Fruit fly (Drosophila melanogaster): ENCODE data around the gene SCCRO.
A peak's percentile ranks its signal among the peaks of the same experiment; 100 is the strongest.

The SCCRO gene

DNA sequence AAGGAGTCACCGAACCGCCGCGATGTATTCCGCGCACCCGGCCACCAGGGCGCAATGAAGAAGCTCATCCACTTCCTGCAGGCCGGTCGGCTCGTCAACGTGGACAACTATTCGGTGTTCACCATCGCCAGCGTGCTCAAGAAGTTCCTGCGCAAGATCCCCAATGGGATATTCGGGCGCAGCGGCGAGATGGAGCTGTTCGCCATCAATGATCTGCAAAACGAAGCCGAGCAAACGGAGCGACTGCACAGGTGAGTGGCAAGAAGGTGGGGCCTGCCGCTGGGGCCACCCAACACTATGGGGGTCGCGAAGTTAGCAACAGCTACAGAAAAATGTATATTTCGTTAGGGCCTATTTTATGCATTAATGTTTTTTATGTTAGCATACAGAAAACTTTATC lies 26.5 kb downstream of the SCCRO start:
- no peak for TF ChIP-seq kay (GFP tag; ENCODE audit: borderline replicate concordance)
- no peak for TF ChIP-seq Hr96 (GFP tag; optimal IDR thresholded peaks at IDR 0.05)
- no peak for TF ChIP-seq CG5204 (GFP tag; optimal IDR thresholded peaks at IDR 0.05)
- no peak for TF ChIP-seq CG33017 (tag; optimal IDR thresholded peaks at IDR 0.05)
- TF ChIP-seq tj (GFP tag; optimal IDR thresholded peaks at IDR 0.05), result no peak
- TF ChIP-seq toe (GFP tag; optimal IDR thresholded peaks at IDR 0.05), result no peak
- TF ChIP-seq pad (GFP tag; optimal IDR thresholded peaks at IDR 0.05), result no peak
- no peak for TF ChIP-seq CG7045 (GFP tag; optimal IDR thresholded peaks at IDR 0.05)
- no peak for TF ChIP-seq Mnt (GFP tag; optimal IDR thresholded peaks at IDR 0.05)
- no peak for TF ChIP-seq CG12768 (GFP tag; optimal IDR thresholded peaks at IDR 0.05)
- no peak for TF ChIP-seq cic (GFP tag; optimal IDR thresholded peaks at IDR 0.05)
- TF ChIP-seq CG7101 (tag; optimal IDR thresholded peaks at IDR 0.05), result no peak
- TF ChIP-seq cnc (optimal IDR thresholded peaks at IDR 0.05), result no peak

DNA sequence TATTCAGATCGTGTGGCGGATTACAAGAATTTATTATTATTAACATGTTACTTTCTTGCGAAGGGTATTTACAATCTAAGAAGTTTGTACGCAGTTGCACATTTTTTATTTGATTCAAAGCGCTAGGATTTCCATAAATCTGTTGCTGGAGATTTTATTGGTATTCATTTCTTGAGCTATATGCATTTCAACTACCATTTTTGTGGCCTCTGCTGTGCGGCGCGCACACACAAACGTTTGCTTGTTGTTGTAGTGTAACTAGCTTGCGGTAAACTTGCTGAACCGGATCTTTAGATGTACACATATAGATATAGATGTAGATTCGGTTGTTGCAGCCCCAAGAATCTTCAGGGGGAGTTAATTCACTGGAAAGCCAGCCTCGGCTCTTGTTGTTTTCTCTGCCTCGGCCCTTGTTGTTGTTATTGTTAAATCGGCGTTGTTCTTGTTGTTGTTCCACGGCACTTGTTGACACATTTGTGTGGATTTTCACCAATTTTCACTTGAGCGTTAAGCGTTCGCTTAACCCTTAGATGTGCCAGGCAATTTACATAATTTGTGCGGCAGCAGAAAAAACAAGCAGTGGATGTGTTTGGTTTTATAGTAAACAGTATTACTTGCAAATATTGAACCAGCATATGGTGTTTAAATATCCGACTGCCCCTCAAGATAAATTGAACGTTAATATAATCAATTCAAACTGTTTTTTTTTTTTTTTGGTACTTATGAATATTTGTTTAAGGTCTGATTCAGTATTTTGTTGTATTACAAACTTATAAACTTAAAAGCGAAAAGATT lies 27.8 kb downstream of the SCCRO start:
- no peak for TF ChIP-seq CG33017 (tag; optimal IDR thresholded peaks at IDR 0.05)
- no peak for TF ChIP-seq CG14711 (tag; optimal IDR thresholded peaks at IDR 0.05)
- TF ChIP-seq pad (GFP tag; optimal IDR thresholded peaks at IDR 0.05), result no peak
- TF ChIP-seq cnc (optimal IDR thresholded peaks at IDR 0.05), result no peak
- no peak for TF ChIP-seq bab1 (GFP tag; optimal IDR thresholded peaks at IDR 0.05)
- TF ChIP-seq CG7045 (GFP tag; optimal IDR thresholded peaks at IDR 0.05), result no peak
- no peak for TF ChIP-seq kay (GFP tag; ENCODE audit: borderline replicate concordance)
- TF ChIP-seq Clk (GFP tag; optimal IDR thresholded peaks at IDR 0.05), result no peak

DNA sequence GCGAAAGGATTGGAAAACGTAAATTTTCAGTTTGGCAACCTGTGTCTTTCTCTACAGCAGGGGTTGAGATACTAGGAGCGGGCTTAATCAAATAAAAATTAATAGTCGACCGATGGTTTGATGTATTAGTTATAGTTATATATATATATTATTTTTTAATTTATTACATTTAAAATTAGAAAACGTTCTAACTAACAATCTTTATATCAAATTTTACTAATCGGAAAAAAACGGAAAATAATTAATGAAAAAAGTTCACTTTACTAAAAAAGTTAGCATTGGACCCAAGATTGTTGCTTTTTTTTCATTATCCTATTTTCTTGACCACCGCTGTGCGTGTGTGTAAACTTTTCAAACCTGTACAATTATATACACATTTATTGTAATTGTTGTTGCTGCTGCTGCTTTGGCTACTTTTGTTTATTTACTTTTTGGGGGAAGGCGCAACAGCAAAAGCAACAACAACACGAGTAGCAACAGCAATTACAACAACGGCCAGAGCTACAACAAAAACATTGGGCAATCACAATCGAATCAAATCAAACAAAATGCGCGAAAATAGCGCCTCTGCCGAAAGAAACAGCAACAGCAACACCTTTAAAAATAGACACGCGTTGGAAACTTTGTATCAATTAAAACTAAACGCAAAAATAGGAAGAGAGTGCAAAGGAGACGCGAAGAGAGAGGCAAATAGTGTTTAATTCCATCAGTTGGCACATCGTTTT lies 29.5 kb downstream of the SCCRO start:
- TF ChIP-seq ovo (GFP tag; optimal IDR thresholded peaks at IDR 0.05) (no peak), CG33017 (tag; optimal IDR thresholded peaks at IDR 0.05) (peak; percentile 28), Hr96 (GFP tag; optimal IDR thresholded peaks at IDR 0.05) (no peak)

DNA sequence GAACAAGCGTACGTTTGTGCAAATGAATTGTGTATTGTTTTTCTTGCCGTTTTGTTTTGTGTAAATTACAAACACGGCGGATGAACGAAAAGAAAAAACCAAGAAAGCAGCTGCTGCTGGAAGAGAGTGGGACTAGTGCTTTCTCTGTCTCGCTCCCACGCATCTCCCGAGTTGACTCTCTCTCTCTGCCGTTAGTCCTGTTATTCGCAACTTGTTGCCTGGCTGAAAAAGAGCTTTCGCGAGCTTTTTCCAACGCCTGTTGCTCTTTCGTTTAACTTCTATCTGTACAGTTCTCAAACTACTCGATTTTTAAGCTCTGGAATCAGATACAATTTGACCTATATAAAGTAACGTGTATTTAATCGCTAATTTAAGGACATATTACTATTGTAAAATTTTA lies 30.2 kb downstream of the SCCRO start:
- TF ChIP-seq CG12768 (GFP tag; optimal IDR thresholded peaks at IDR 0.05), result no peak
- TF ChIP-seq ovo (GFP tag; optimal IDR thresholded peaks at IDR 0.05), result peak; percentile 17
- TF ChIP-seq CG33017 (tag; optimal IDR thresholded peaks at IDR 0.05), result no peak
- no peak for TF ChIP-seq Mnt (GFP tag; optimal IDR thresholded peaks at IDR 0.05)

DNA sequence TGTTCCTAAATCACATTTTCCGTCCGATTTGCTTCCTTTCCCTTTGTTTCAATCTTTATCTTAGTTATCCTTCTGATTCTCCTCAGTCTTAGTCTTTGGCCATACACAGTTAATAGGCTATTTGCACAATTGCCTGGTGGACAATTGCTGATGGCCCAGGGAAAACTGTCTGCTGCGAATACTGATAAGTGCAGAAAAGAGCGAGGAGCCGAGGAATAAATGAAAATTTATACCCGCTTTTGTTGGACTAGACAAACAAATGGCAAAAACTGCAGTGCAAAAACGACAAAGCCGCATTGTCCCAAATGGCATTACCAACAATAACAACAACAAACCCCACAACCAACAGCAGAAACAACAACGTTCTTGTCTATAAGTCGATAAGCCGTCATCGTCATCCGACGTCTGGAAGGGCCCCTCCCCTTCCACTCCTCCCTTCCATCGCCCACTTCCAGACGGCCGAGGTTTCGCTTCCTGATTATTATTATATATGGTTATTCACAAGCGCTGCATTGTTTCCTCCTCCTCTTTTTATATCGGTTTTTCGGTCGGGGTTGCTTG lies 30.9 kb downstream of the SCCRO start:
- no peak for TF ChIP-seq cic (GFP tag; optimal IDR thresholded peaks at IDR 0.05)
- TF ChIP-seq CG12768 (GFP tag; optimal IDR thresholded peaks at IDR 0.05), result peak; percentile 4
- peak; percentile 8 for TF ChIP-seq kay (GFP tag; ENCODE audit: borderline replicate concordance)

DNA sequence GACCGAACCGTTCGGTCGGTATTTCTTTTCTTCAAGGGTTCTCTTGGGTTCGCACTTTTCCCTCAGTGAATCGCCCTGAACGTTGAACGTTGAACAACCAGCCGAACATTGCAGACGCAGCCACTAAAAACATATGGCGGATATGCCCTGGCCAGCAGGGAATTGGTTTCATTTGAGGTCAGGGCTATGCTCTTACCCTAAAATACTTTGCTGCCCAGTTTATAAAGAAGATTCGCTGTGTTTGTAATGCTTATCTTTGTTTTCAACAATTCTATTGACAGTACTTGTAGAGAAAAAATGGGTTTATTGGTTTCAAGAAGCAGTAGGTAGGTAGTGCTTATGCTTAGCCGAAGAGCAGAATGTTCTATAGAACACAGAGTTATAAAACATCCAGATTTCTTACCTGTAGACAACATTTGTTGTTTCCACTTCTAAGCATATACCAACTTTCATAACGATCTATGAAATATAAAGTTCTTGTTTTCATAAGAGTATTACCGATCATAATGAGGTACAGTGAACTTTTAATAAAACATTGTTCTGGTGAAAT lies 32.0 kb downstream of the SCCRO start:
- TF ChIP-seq CG1620 (GFP tag; optimal IDR thresholded peaks at IDR 0.05), result no peak
- TF ChIP-seq tj (GFP tag; optimal IDR thresholded peaks at IDR 0.05), result no peak
- TF ChIP-seq CG12768 (GFP tag; optimal IDR thresholded peaks at IDR 0.05), result peak; percentile 35
- TF ChIP-seq cic (GFP tag; optimal IDR thresholded peaks at IDR 0.05), result no peak

DNA sequence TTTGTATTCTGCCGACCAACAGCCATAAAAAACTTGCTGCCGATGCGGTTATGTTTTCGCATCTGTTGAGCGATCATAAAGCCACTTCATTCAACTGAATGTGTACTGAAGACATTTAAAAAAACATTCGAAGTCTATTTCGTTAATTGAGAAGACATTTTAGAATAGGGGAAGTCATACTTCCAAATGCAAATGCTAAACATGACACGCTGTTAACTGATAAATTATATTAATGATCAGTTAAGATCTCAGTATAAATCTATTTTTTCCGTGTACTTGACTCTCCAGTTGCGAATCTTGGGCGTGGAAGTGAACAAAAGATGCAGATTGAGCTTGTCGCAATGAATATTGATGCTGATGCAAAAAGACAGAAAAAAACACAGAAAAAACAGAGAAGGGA lies 32.8 kb downstream of the SCCRO start:
- peak; percentile 70 for TF ChIP-seq tj (GFP tag; optimal IDR thresholded peaks at IDR 0.05)
- TF ChIP-seq CG14711 (tag; optimal IDR thresholded peaks at IDR 0.05), result no peak

DNA sequence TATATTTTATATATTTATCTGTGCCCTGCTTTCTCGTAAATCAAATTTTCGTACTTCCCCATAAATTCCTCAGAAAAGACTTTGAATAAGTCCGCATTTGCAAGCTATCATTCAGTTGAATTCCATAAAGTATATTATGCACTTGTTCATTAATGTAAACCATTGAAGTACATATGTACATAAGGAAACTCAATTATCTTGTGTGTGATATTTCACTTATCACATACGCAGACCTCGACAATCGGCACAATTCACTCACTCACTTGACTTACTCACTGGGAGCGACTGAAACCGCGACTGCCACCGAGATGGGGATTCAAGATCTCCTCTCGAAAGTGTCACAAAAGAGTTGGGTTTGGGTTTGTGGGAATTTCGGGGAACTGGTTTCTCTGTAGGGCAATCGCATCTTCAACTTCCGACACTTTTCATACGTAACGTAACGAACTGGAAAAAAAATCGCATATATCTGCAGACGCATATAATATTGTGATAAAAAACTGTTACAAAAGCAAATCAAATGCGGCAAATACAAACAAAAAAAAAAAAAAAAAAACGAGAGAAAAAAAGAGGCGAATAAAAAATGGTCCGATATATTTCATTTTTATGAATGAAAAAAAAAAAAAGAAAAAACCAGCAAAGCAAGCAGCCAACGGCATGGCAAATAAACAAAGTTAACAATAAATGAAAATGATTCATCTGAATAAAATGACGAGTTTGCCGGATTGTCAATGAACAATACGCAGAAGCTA lies 34.0 kb downstream of the SCCRO start:
- peak; percentile 78 for TF ChIP-seq kay (GFP tag; ENCODE audit: borderline replicate concordance)
- no peak for TF ChIP-seq bab1 (GFP tag; optimal IDR thresholded peaks at IDR 0.05)

All from whole organism, adult.